Fruit fly (Drosophila melanogaster) whole organism, embryonic: ENCODE data around the gene Dlip2.

ENCODE experiments used
- Antp ChIP-seq: fragments of 200-800 bp; sonication (Bioruptor generic); optimal IDR thresholded peaks from 3 replicates; lab custom pipeline; 2016; ENCODE audit warnings: missing biosample characterization, missing genetic modification characterization
- Atf-2 ChIP-seq: fragments of 200-800 bp; sonication (Bioruptor generic); optimal IDR thresholded peaks from 2 replicates; lab custom pipeline; 2016; ENCODE audit warnings: missing biosample characterization, missing genetic modification characterization
- CG10147 ChIP-seq: fragments of 200-800 bp; sonication (Bioruptor generic); optimal IDR thresholded peaks from 2 replicates; lab custom pipeline; 2019; ENCODE audit warnings: missing biosample characterization, mild to moderate bottlenecking, missing genetic modification characterization, moderate library complexity
- CG10979 ChIP-seq: fragments of 200-800 bp; sonication (Bioruptor generic); optimal IDR thresholded peaks from 2 replicates; lab custom pipeline; 2018; ENCODE audit warnings: missing biosample characterization, mild to moderate bottlenecking, missing genetic modification characterization, moderate library complexity
- CG11085 ChIP-seq: fragments of 200-800 bp; sonication (Bioruptor generic); IDR thresholded peaks from 2 replicates; pipeline ENCODE4 v1.3.6; 2022; ENCODE audit warnings: missing biosample characterization, missing genetic modification characterization
- CG11247 ChIP-seq: fragments of 200-800 bp; sonication (Bioruptor generic); IDR thresholded peaks from 2 replicates; pipeline ENCODE4 v1.3.6; 2022; ENCODE audit warnings: missing biosample characterization, missing genetic modification characterization
- CG12104 ChIP-seq: fragments of 200-800 bp; sonication (Bioruptor generic); optimal IDR thresholded peaks from 3 replicates; lab custom pipeline; 2016; ENCODE audit warnings: missing biosample characterization, missing genetic modification characterization
- CG12942 ChIP-seq: fragments of 200-800 bp; sonication (Bioruptor generic); optimal IDR thresholded peaks from 3 replicates; lab custom pipeline; 2016; ENCODE audit warnings: missing biosample characterization, missing genetic modification characterization
- CG14050 ChIP-seq: fragments of 200-800 bp; sonication (Bioruptor generic); IDR thresholded peaks from 3 replicates; pipeline ENCODE4 v1.3.6; 2022; ENCODE audit warnings: missing biosample characterization, missing genetic modification characterization
- CG14860 ChIP-seq: fragments of 200-800 bp; sonication (Bioruptor generic); IDR thresholded peaks from 3 replicates; pipeline ENCODE4 v1.3.6; 2022; ENCODE audit warnings: missing biosample characterization, missing genetic modification characterization; ENCODE audit not compliant: partially characterized antibody
- CG18262 ChIP-seq: fragments of 200-800 bp; optimal IDR thresholded peaks from 3 replicates; lab custom pipeline; 2019; ENCODE audit warnings: missing biosample characterization, mild to moderate bottlenecking, missing genetic modification characterization, moderate library complexity
- CG2678 ChIP-seq: fragments of 200-800 bp; sonication (Bioruptor generic); optimal IDR thresholded peaks from 3 replicates; lab custom pipeline; 2019; ENCODE audit warnings: missing biosample characterization, mild to moderate bottlenecking, missing genetic modification characterization, moderate library complexity
- CG2875 ChIP-seq: fragments of 200-800 bp; sonication (Bioruptor generic); optimal IDR thresholded peaks from 2 replicates; lab custom pipeline; 2017; ENCODE audit warnings: missing biosample characterization, mild to moderate bottlenecking, missing genetic modification characterization, missing genetic modification reagents
- CG3163 ChIP-seq: fragments of 200-800 bp; sonication (Bioruptor generic); optimal IDR thresholded peaks from 3 replicates; lab custom pipeline; 2016; ENCODE audit warnings: missing biosample characterization, missing genetic modification characterization
- CG3726 ChIP-seq: fragments of 200-800 bp; sonication (Bioruptor generic); IDR thresholded peaks from 3 replicates; pipeline ENCODE4, ENCODE4 v1.3.6; 2022; ENCODE audit warnings: missing biosample characterization, missing genetic modification characterization
- CG4617 ChIP-seq: fragments of 200-800 bp; sonication (Bioruptor generic); optimal IDR thresholded peaks from 3 replicates; lab custom pipeline; 2016; ENCODE audit warnings: missing biosample characterization, missing genetic modification characterization, borderline replicate concordance
- CG5245 ChIP-seq: fragments of 200-800 bp; sonication (Bioruptor generic); optimal IDR thresholded peaks from 3 replicates; lab custom pipeline; 2016; ENCODE audit warnings: missing biosample characterization, missing genetic modification characterization
- CG6765 ChIP-seq: fragments of 200-800 bp; sonication (Bioruptor generic); optimal IDR thresholded peaks from 3 replicates; lab custom pipeline; 2017; ENCODE audit warnings: missing biosample characterization, mild to moderate bottlenecking, missing genetic modification characterization
- CG6854 ChIP-seq: fragments of 200-800 bp; sonication (Bioruptor generic); optimal IDR thresholded peaks from 3 replicates; lab custom pipeline; 2017; ENCODE audit warnings: missing biosample characterization, mild to moderate bottlenecking, missing genetic modification characterization
- CG8944 ChIP-seq: fragments of 200-800 bp; sonication (Bioruptor generic); optimal IDR thresholded peaks from 3 replicates; lab custom pipeline; 2016; ENCODE audit warnings: missing biosample characterization, missing genetic modification characterization
- CG9437 ChIP-seq: fragments of 200-800 bp; sonication (Bioruptor generic); optimal IDR thresholded peaks from 2 replicates; lab custom pipeline; 2018; ENCODE audit warnings: missing biosample characterization, mild to moderate bottlenecking, missing genetic modification characterization
- Ets97D ChIP-seq: fragments of 200-800 bp; sonication (Bioruptor generic); optimal IDR thresholded peaks from 3 replicates; lab custom pipeline; 2016; ENCODE audit warnings: missing biosample characterization, missing genetic modification characterization
- H15 ChIP-seq: fragments of 200-800 bp; sonication (Bioruptor generic); IDR thresholded peaks from 3 replicates; pipeline ENCODE4 v1.3.6; 2022; ENCODE audit warnings: missing biosample characterization, missing genetic modification characterization
- HLH54F ChIP-seq: fragments of 200-800 bp; sonication (Bioruptor generic); optimal IDR thresholded peaks from 3 replicates; lab custom pipeline; 2016; ENCODE audit warnings: missing biosample characterization, missing genetic modification characterization
- Hmx ChIP-seq: fragments of 200-800 bp; sonication (Bioruptor generic); optimal IDR thresholded peaks from 2 replicates; lab custom pipeline; 2016; ENCODE audit warnings: missing biosample characterization, missing genetic modification characterization
- Meics ChIP-seq: fragments of 200-800 bp; sonication (Bioruptor generic); optimal IDR thresholded peaks from 2 replicates; lab custom pipeline; 2017; ENCODE audit warnings: missing biosample characterization, mild to moderate bottlenecking, missing genetic modification characterization
- Mes4 ChIP-seq: fragments of 200-800 bp; sonication (Bioruptor generic); optimal IDR thresholded peaks from 2 replicates; lab custom pipeline; 2016; ENCODE audit warnings: missing biosample characterization, missing genetic modification characterization
- Mrtf ChIP-seq: fragments of 200-800 bp; sonication (Bioruptor generic); IDR thresholded peaks from 3 replicates; pipeline ENCODE4 v1.3.6; 2022; ENCODE audit warnings: missing biosample characterization, missing genetic modification characterization
- Oaz ChIP-seq: fragments of 200-800 bp; sonication (Bioruptor generic); IDR thresholded peaks from 2 replicates; pipeline ENCODE4 v1.3.6; 2022; ENCODE audit warnings: missing biosample characterization, missing genetic modification characterization
- Oli ChIP-seq: fragments of 200-800 bp; sonication (Bioruptor generic); optimal IDR thresholded peaks from 2 replicates; lab custom pipeline; 2018; ENCODE audit warnings: missing biosample characterization, mild to moderate bottlenecking, missing genetic modification characterization, moderate library complexity
- Stat92E ChIP-seq, 3 experiments: fragments of >200 bp in 2 of 3; fragments of 200-800 bp in 1 of 3; sonication (Bioruptor generic) in 1 of 3; optimal IDR thresholded peaks; 2 replicates each; lab custom pipeline; 2017 to 2019; ENCODE audit warnings: missing biosample characterization in 3 of 3, missing genetic modification characterization in 3 of 3, mild to moderate bottlenecking in 1 of 3, moderate library complexity in 1 of 3
- Usf ChIP-seq: fragments of 200-800 bp; sonication (Bioruptor generic); optimal IDR thresholded peaks from 2 replicates; lab custom pipeline; 2017; ENCODE audit warnings: missing genotype, missing biosample characterization, missing genetic modification characterization
- ase ChIP-seq: fragments of 200-800 bp; sonication (Bioruptor generic); IDR thresholded peaks from 3 replicates; pipeline ENCODE4 v1.3.6; 2022; ENCODE audit warnings: missing biosample characterization, missing genetic modification characterization
- chn ChIP-seq: fragments of 200-800 bp; sonication (Bioruptor generic); optimal IDR thresholded peaks from 2 replicates; lab custom pipeline; 2016; ENCODE audit warnings: missing biosample characterization, missing genetic modification characterization
- ci ChIP-seq: fragments of 200-800 bp; sonication (Bioruptor generic); IDR thresholded peaks from 3 replicates; pipeline ENCODE4 v1.3.6; 2022; ENCODE audit warnings: missing biosample characterization, missing genetic modification characterization
- crc ChIP-seq: fragments of 200-800 bp; sonication (Bioruptor generic); optimal IDR thresholded peaks from 2 replicates; lab custom pipeline; 2016; ENCODE audit warnings: missing biosample characterization, missing genetic modification characterization
- dm ChIP-seq: fragments of 200-800 bp; sonication (Bioruptor generic); optimal IDR thresholded peaks from 3 replicates; lab custom pipeline; 2016; ENCODE audit warnings: missing biosample characterization, missing genetic modification characterization
- exex ChIP-seq: fragments of 200-800 bp; sonication (Bioruptor generic); optimal IDR thresholded peaks from 4 replicates; lab custom pipeline; 2018; ENCODE audit warnings: missing biosample characterization, mild to moderate bottlenecking, missing genetic modification characterization, moderate library complexity
- fd102C ChIP-seq: fragments of 200-800 bp; sonication (Bioruptor generic); optimal IDR thresholded peaks from 2 replicates; lab custom pipeline; 2018; ENCODE audit warnings: missing biosample characterization, mild to moderate bottlenecking, missing genetic modification characterization, moderate library complexity
- gsb-n ChIP-seq: fragments of 200-800 bp; sonication (Bioruptor generic); optimal IDR thresholded peaks from 3 replicates; lab custom pipeline; 2018; ENCODE audit warnings: missing biosample characterization, mild to moderate bottlenecking, missing genetic modification characterization
- h ChIP-seq: fragments of >200 bp; optimal IDR thresholded peaks from 2 replicates; lab custom pipeline; 2017
- hth ChIP-seq: fragments of >200 bp; optimal IDR thresholded peaks from 2 replicates; lab custom pipeline; 2017; ENCODE audit warnings: inconsistent platforms
- ind ChIP-seq: fragments of 200-800 bp; sonication (Bioruptor generic); optimal IDR thresholded peaks from 3 replicates; lab custom pipeline; 2016; ENCODE audit warnings: missing biosample characterization, missing genetic modification characterization
- klu ChIP-seq: fragments of 200-800 bp; sonication (Bioruptor generic); IDR thresholded peaks from 2 replicates; pipeline ENCODE4 v1.3.6; 2022; ENCODE audit warnings: missing biosample characterization, missing genetic modification characterization
- nmo ChIP-seq: fragments of 200-800 bp; sonication (Bioruptor generic); optimal IDR thresholded peaks from 2 replicates; lab custom pipeline; 2018; ENCODE audit warnings: missing biosample characterization, mild to moderate bottlenecking, missing genetic modification characterization, moderate library complexity
- sima ChIP-seq: fragments of 200-800 bp; sonication (Bioruptor generic); optimal IDR thresholded peaks from 2 replicates; lab custom pipeline; 2016; ENCODE audit warnings: missing biosample characterization, missing genetic modification characterization
- slbo ChIP-seq: fragments of 200-800 bp; sonication (Bioruptor generic); IDR thresholded peaks from 2 replicates; pipeline ENCODE4 v1.3.6; 2022; ENCODE audit warnings: missing biosample characterization, missing genetic modification characterization
- sqz ChIP-seq: fragments of 200-800 bp; sonication (Bioruptor generic); optimal IDR thresholded peaks from 3 replicates; lab custom pipeline; 2018; ENCODE audit warnings: missing biosample characterization, mild to moderate bottlenecking, missing genetic modification characterization
- stwl ChIP-seq: fragments of 200-800 bp; sonication (Bioruptor generic); optimal IDR thresholded peaks from 3 replicates; lab custom pipeline; 2018; ENCODE audit warnings: missing biosample characterization, mild to moderate bottlenecking, missing genetic modification characterization, moderate library complexity
- vfl ChIP-seq: fragments of 200-800 bp; sonication (Bioruptor generic); optimal IDR thresholded peaks from 2 replicates; lab custom pipeline; 2016; ENCODE audit warnings: missing biosample characterization, missing genetic modification characterization
- wor ChIP-seq: fragments of 200-800 bp; sonication (Bioruptor generic); IDR thresholded peaks from 2 replicates; pipeline ENCODE4 v1.3.6; 2022; ENCODE audit warnings: missing biosample characterization, missing genetic modification characterization
- zen2 ChIP-seq: fragments of 200-800 bp; sonication (Bioruptor generic); IDR thresholded peaks from 3 replicates; pipeline ENCODE4 v1.3.6; 2022; ENCODE audit warnings: missing biosample characterization, missing genetic modification characterization; ENCODE audit not compliant: partially characterized antibody

Dlip2 gene

DNA sequence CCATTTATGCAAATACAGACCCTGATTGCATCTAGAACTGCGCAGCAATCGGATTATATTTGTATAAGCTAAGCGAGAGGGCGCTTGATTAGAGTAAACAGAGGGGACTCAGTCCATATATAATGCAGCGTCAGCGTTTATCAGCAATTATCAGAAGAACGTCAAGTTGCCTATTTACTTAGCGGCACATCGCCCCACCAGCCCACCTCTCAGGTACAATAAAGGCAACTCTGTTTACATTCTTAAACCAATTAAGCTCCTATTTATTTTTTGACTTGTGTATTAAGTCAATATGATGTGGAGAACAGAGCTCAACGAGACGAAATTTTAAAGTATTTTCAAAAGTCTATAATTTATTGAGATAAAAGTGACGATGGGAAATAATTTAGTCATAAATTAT is 19.5 kb upstream of the Dlip2 start (continued):
- peak; percentile 73 for TF ChIP-seq CG5245 (GFP tag; lab: Kevin White, UChicago)
- TF ChIP-seq Mrtf (GFP tag; lab: Robert Waterston, UW): no peak
- TF ChIP-seq zen2 (GFP tag; lab: Robert Waterston, UW): no peak
- no peak; the same call in 2 of the 3 replicates for TF ChIP-seq CG3726 (GFP tag; lab: Robert Waterston, UW)
- no peak for TF ChIP-seq nmo (GFP tag; lab: Kevin White, UChicago)
- TF ChIP-seq CG4617 (GFP tag; lab: Kevin White, UChicago): no peak
- TF ChIP-seq fd102C (GFP tag; lab: Kevin White, UChicago): peak; percentile 18
- TF ChIP-seq klu (GFP tag; lab: Robert Waterston, UW): 0 out of 2 replicates have a peak, but pooled peaks have one; percentile 23
- peak; percentile 76 for TF ChIP-seq CG10147 (GFP tag; lab: Kevin White, UChicago)
- TF ChIP-seq exex (tag; lab: Kevin White, UChicago): peak; percentile 75
- TF ChIP-seq Usf (GFP tag; lab: Kevin White, UChicago): no peak
- TF ChIP-seq vfl (GFP tag; lab: Kevin White, UChicago): peak; percentile 6
- no peak for TF ChIP-seq slbo (GFP tag; lab: Robert Waterston, UW)
- no peak for TF ChIP-seq hth (lab: Kevin White, UChicago)
- no peak for TF ChIP-seq chn
- peak; percentile 53 for TF ChIP-seq stwl
- no peak for TF ChIP-seq Oaz (GFP tag; lab: Robert Waterston, UW)
- TF ChIP-seq CG2678: peak; percentile 91
- no peak for TF ChIP-seq dm (GFP tag; lab: Kevin White, UChicago)
- TF ChIP-seq CG8944 (GFP tag; lab: Kevin White, UChicago): no peak
- TF ChIP-seq CG6765 (GFP tag; lab: Kevin White, UChicago): peak; percentile 73
- TF ChIP-seq CG12942 (GFP tag; lab: Kevin White, UChicago): no peak
- peak; percentile 78 for TF ChIP-seq CG6854 (GFP tag; lab: Kevin White, UChicago)
- TF ChIP-seq CG10979 (tag; lab: Kevin White, UChicago): peak; percentile 82
- no peak for TF ChIP-seq h
- peak; percentile 89 for TF ChIP-seq CG12104 (GFP tag; lab: Kevin White, UChicago)
- TF ChIP-seq CG14860 (GFP tag; lab: Robert Waterston, UW): no peak
- no peak for TF ChIP-seq CG14050 (GFP tag; lab: Robert Waterston, UW)
- no peak for TF ChIP-seq Hmx (GFP tag; lab: Kevin White, UChicago)
- TF ChIP-seq CG9437: no peak
- TF ChIP-seq Mes4 (GFP tag; lab: Kevin White, UChicago): no peak
- peak; percentile 91 for TF ChIP-seq CG2875 (GFP tag; lab: Kevin White, UChicago)
- peak; percentile 78 for TF ChIP-seq Meics
- TF ChIP-seq H15: peak; percentile 68; the same call in 2 of the 3 replicates
- TF ChIP-seq ase (GFP tag; lab: Robert Waterston, UW): peak; percentile 53; the same call in 1 of the 3 replicates
- peak; percentile 71 for TF ChIP-seq crc
- TF ChIP-seq ind (GFP tag; lab: Kevin White, UChicago): peak; percentile 29
- TF ChIP-seq HLH54F (GFP tag; lab: Kevin White, UChicago): no peak
- no peak for TF ChIP-seq CG3163 (GFP tag; lab: Kevin White, UChicago)
- TF ChIP-seq CG18262: peak; percentile 91
- TF ChIP-seq Oli (tag; lab: Kevin White, UChicago): no peak
- peak; percentile 73 for TF ChIP-seq Antp
- TF ChIP-seq Atf-2 (GFP tag; lab: Kevin White, UChicago): no peak
- peak; percentile 66; the same call in 1 of the 2 replicates for TF ChIP-seq CG11085 (GFP tag; lab: Robert Waterston, UW)
- TF ChIP-seq Ets97D (GFP tag; lab: Kevin White, UChicago): no peak
- peak; percentile 15 for TF ChIP-seq sima (GFP tag; lab: Kevin White, UChicago)
- TF ChIP-seq ci (GFP tag; lab: Robert Waterston, UW): peak; percentile 69; the same call in 1 of the 3 replicates
- TF ChIP-seq gsb-n: peak; percentile 87
- no peak for TF ChIP-seq Stat92E (GFP tag; optimal IDR thresholded peaks at IDR 0.05; lab: Kevin White, UChicago)
- peak; percentile 56 for TF ChIP-seq CG11247 (GFP tag; lab: Robert Waterston, UW)
- peak; percentile 49 for TF ChIP-seq sqz (GFP tag; lab: Kevin White, UChicago)
- TF ChIP-seq wor (GFP tag; lab: Robert Waterston, UW): no peak
